Worm (Caenorhabditis elegans) whole organism, midembryonic: ENCODE data around the gene try-12.

ENCODE experiments used
- T22C8.4 ChIP-seq: fragments of 200-800 bp; sonication (Bioruptor generic); IDR thresholded peaks from 2 replicates; pipeline ENCODE4 v1.3.6; 2022; ENCODE audit warnings: missing genetic modification characterization, missing compliant biosample characterization
- cog-1 ChIP-seq: sonication (generic microtip); optimal IDR thresholded peaks from 2 replicates; lab custom pipeline; 2016; ENCODE audit warnings: missing genetic modification characterization, missing compliant biosample characterization
- flt-1 ChIP-seq: fragments of 200-800 bp; sonication (Bioruptor generic); IDR thresholded peaks from 2 replicates; pipeline ENCODE4 v1.3.6; 2022; ENCODE audit warnings: missing genetic modification characterization, missing compliant biosample characterization
- ref-1 ChIP-seq: fragments of 200-800 bp; sonication (Bioruptor generic); conservative IDR thresholded peaks from 2 replicates; pipeline ENCODE4 v1.3.6; 2022; ENCODE audit warnings: missing genetic modification reagents, missing genetic modification characterization, missing compliant biosample characterization

DNA sequence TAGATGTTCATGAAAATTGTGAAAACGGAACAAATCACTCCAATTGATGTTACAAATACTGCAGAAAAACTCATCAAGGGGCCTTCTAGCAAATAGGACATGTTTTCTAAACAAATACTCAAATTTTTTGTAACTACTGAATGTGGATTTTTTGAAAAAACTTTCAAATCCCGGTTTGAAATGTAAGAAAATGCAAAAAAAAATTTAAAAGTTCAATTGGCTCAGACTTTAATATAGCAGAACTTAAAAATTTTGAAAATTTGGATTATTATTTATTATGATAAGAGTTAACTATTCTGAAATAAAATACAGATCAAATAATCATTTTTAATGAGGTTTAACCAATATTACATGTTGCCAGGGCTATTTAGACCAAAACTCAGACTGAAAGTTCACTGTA, 41.2 kb downstream of the try-12 start, which contains the start of gene srbc-9:
- TF ChIP-seq cog-1 (tag; lab: Kevin White, UChicago) (no peak), ref-1 (no peak), flt-1 (GFP tag; lab: Robert Waterston, UW) (no peak), T22C8.4 (GFP tag; lab: Robert Waterston, UW) (no peak)
